Worm (Caenorhabditis elegans): ENCODE results near the gene skr-8.

DNA sequence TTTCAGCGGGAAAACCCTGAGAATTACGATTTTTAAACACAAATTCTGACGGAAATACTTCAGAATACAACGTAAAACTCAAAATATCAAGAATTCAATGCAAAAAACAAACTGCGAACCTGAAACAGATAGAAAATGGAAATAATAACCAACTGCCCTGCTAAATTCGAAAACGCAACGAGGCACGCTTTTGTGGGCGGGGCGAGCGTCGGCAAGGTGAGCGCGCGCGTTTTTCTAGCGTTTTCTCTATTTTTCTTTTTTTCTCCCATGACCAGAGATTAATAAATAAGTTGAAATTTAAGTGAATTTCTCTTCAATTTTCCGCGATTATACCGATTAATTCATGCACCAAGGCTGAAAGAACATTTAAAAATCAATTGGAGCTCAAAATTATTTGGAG is 47.0 kb downstream of the skr-8 start, which contains the start of gene uaf-2:
- TF ChIP-seq unc-62 (GFP tag; optimal IDR thresholded peaks at IDR 0.05), result no peak
- peak; percentile 54 for TF ChIP-seq unc-55 (GFP tag; optimal IDR thresholded peaks at IDR 0.05)
- TF ChIP-seq elt-3 (tag; optimal IDR thresholded peaks at IDR 0.05), result no peak
- TF ChIP-seq mab-5 (tag; optimal IDR thresholded peaks at IDR 0.05), result no peak
- TF ChIP-seq fos-1 (tag; optimal IDR thresholded peaks at IDR 0.05), result no peak
- TF ChIP-seq elt-1 (tag; optimal IDR thresholded peaks at IDR 0.05), result no peak
- TF ChIP-seq skn-1 (tag; optimal IDR thresholded peaks at IDR 0.05), result no peak
- TF ChIP-seq egl-27 (tag; optimal IDR thresholded peaks at IDR 0.05), result no peak
- no peak for TF ChIP-seq lin-13 (GFP tag; optimal IDR thresholded peaks at IDR 0.05)
- TF ChIP-seq lsy-2 (tag; optimal IDR thresholded peaks at IDR 0.05), result no peak
- TF ChIP-seq snpc-4 (tag; optimal IDR thresholded peaks at IDR 0.05), result no peak

Data from whole organism, L2 larva.